Worm (Caenorhabditis elegans) whole organism, L4/young adult: Measurements from ENCODE around the gene tsp-10.

Experiments
- W03F9.2 ChIP-seq: fragments of 150-350 bp; optimal IDR thresholded peaks from 2 replicates; lab custom pipeline; 2014; ENCODE audit warnings: missing biosample characterization, missing genetic modification characterization
- him-1 ChIP-seq: sonication (generic microtip); optimal IDR thresholded peaks from 2 replicates; lab custom pipeline; 2016; ENCODE audit warnings: missing genotype, missing genetic modification reagents, missing genetic modification characterization, missing compliant biosample characterization

ce11 chrII:6726814-6727213 is 8.4 kb downstream of the tsp-10 start:
- TF ChIP-seq him-1 (tag; lab: Kevin White, UChicago) (no peak), W03F9.2 (tag; lab: Kevin White, UChicago) (no peak)
